Worm (Caenorhabditis elegans) whole organism, L3 larva: Measurements from ENCODE around the gene C26G2.2.

Experiments used
- R02D3.7 ChIP-seq: fragments of 150-350 bp; optimal IDR thresholded peaks from 2 replicates; lab custom pipeline; 2014; ENCODE audit warnings: missing biosample characterization, missing genetic modification characterization
- ZK546.5 ChIP-seq: sonication (generic microtip); optimal IDR thresholded peaks from 2 replicates; lab custom pipeline; 2017; ENCODE audit warnings: missing biosample characterization, missing genetic modification characterization
- aly-2 ChIP-seq: fragments of 150-350 bp; optimal IDR thresholded peaks from 2 replicates; lab custom pipeline; 2014; ENCODE audit warnings: missing biosample characterization, missing genetic modification characterization
- ama-1 ChIP-seq: fragments of 150-350 bp; optimal IDR thresholded peaks from 2 replicates; lab custom pipeline; 2018
- ceh-16 ChIP-seq: sonication (generic microtip); optimal IDR thresholded peaks from 2 replicates; lab custom pipeline; 2017; ENCODE audit warnings: missing biosample characterization, missing genetic modification characterization
- ceh-28 ChIP-seq: fragments of 150-350 bp; optimal IDR thresholded peaks from 2 replicates; lab custom pipeline; 2014; ENCODE audit warnings: missing biosample characterization, missing genetic modification reagents, missing genetic modification characterization
- ceh-82 ChIP-seq: fragments of 150-350 bp; optimal IDR thresholded peaks from 2 replicates; lab custom pipeline; 2014; ENCODE audit warnings: missing biosample characterization, missing genetic modification characterization
- ceh-9 ChIP-seq: sonication (generic microtip); optimal IDR thresholded peaks from 2 replicates; lab custom pipeline; 2018; ENCODE audit warnings: missing biosample characterization, missing genetic modification characterization
- daf-12 ChIP-seq: fragments of 150-350 bp; optimal IDR thresholded peaks from 2 replicates; lab custom pipeline; 2014; ENCODE audit warnings: missing biosample characterization, missing genetic modification reagents, missing genetic modification characterization
- egl-27 ChIP-seq: sonication (generic microtip); optimal IDR thresholded peaks from 4 replicates; lab custom pipeline; 2017; ENCODE audit warnings: missing biosample characterization, missing genetic modification reagents, missing genetic modification characterization
- egl-5 ChIP-seq: fragments of 150-350 bp; optimal IDR thresholded peaks from 2 replicates; lab custom pipeline; 2017; ENCODE audit warnings: missing biosample characterization, missing genetic modification reagents, missing genetic modification characterization, inconsistent platforms
- elt-1 ChIP-seq: fragments of 150-350 bp; optimal IDR thresholded peaks from 2 replicates; lab custom pipeline; 2014; ENCODE audit warnings: missing biosample characterization, missing genetic modification characterization
- elt-2 ChIP-seq: sonication (generic microtip); optimal IDR thresholded peaks from 2 replicates; lab custom pipeline; 2016; ENCODE audit warnings: missing genetic modification reagents, mild to moderate bottlenecking, missing genetic modification characterization, missing compliant biosample characterization
- elt-3 ChIP-seq, 3 experiments: fragments of 150-350 bp in 1 of 3; sonication (generic microtip) in 2 of 3; optimal IDR thresholded peaks; 2 replicates in 2 of 3; 4 replicates in 1 of 3; lab custom pipeline; 2014 to 2017; ENCODE audit warnings: missing biosample characterization in 3 of 3, missing genetic modification characterization in 3 of 3
- eor-1 ChIP-seq, 2 experiments: fragments of 150-350 bp; optimal IDR thresholded peaks; 2 replicates each; lab custom pipeline; 2014 to 2018; ENCODE audit warnings: missing biosample characterization in 2 of 2, missing genetic modification characterization in 2 of 2
- fkh-10 ChIP-seq: sonication (generic microtip); optimal IDR thresholded peaks from 2 replicates; lab custom pipeline; 2017; ENCODE audit warnings: missing biosample characterization, missing genetic modification reagents, missing genetic modification characterization
- fkh-2 ChIP-seq: fragments of 150-350 bp; optimal IDR thresholded peaks from 2 replicates; lab custom pipeline; 2014; ENCODE audit warnings: missing biosample characterization, missing genetic modification reagents, missing genetic modification characterization
- fos-1 ChIP-seq: fragments of 150-350 bp; optimal IDR thresholded peaks from 2 replicates; lab custom pipeline; 2014; ENCODE audit warnings: missing biosample characterization, missing genetic modification characterization
- hmg-11 ChIP-seq: sonication (generic microtip); optimal IDR thresholded peaks from 2 replicates; lab custom pipeline; 2016; ENCODE audit warnings: missing genetic modification characterization, missing compliant biosample characterization
- jun-1 ChIP-seq: fragments of 150-350 bp; optimal IDR thresholded peaks from 2 replicates; lab custom pipeline; 2014; ENCODE audit warnings: missing biosample characterization, missing genetic modification reagents, missing genetic modification characterization
- lin-15B ChIP-seq: fragments of 150-350 bp; optimal IDR thresholded peaks from 2 replicates; lab custom pipeline; 2014; ENCODE audit warnings: missing biosample characterization, missing genetic modification characterization
- lin-39 ChIP-seq: fragments of 150-350 bp; optimal IDR thresholded peaks from 2 replicates; lab custom pipeline; 2018; ENCODE audit warnings: missing biosample characterization, missing genetic modification reagents, missing genetic modification characterization
- lsy-12 ChIP-seq: sonication (generic microtip); optimal IDR thresholded peaks from 2 replicates; lab custom pipeline; 2016; ENCODE audit warnings: mild to moderate bottlenecking, missing genetic modification characterization, missing compliant biosample characterization
- mdl-1 ChIP-seq: fragments of 150-350 bp; optimal IDR thresholded peaks from 2 replicates; lab custom pipeline; 2014; ENCODE audit warnings: missing biosample characterization, missing genetic modification characterization
- mml-1 ChIP-seq: fragments of 150-350 bp; sonication (generic microtip); optimal IDR thresholded peaks from 3 replicates; lab custom pipeline; 2014; ENCODE audit warnings: missing biosample characterization, missing genetic modification characterization
- nfya-1 ChIP-seq: sonication (generic microtip); optimal IDR thresholded peaks from 2 replicates; lab custom pipeline; 2017; ENCODE audit warnings: missing genetic modification characterization, mild to moderate bottlenecking, missing compliant biosample characterization, antibody characterized with exemption, moderate library complexity; ENCODE audit not compliant: insufficient read depth
- nhr-11 ChIP-seq: fragments of 150-350 bp; optimal IDR thresholded peaks from 2 replicates; lab custom pipeline; 2014; ENCODE audit warnings: missing biosample characterization, missing genetic modification characterization
- nhr-12 ChIP-seq: fragments of 150-350 bp; optimal IDR thresholded peaks from 2 replicates; lab custom pipeline; 2014; ENCODE audit warnings: missing biosample characterization, missing genetic modification characterization
- nhr-23 ChIP-seq: fragments of 150-350 bp; optimal IDR thresholded peaks from 2 replicates; lab custom pipeline; 2014; ENCODE audit warnings: missing biosample characterization, missing genetic modification reagents, missing genetic modification characterization
- nhr-237 ChIP-seq: fragments of 150-350 bp; optimal IDR thresholded peaks from 2 replicates; lab custom pipeline; 2014; ENCODE audit warnings: missing biosample characterization, missing genetic modification characterization
- nhr-25 ChIP-seq: sonication (generic microtip); optimal IDR thresholded peaks from 2 replicates; lab custom pipeline; 2017; ENCODE audit warnings: missing biosample characterization, missing genetic modification characterization
- nhr-28 ChIP-seq: fragments of 150-350 bp; optimal IDR thresholded peaks from 2 replicates; lab custom pipeline; 2014; ENCODE audit warnings: missing biosample characterization, missing genetic modification characterization
- nhr-43 ChIP-seq: sonication (generic microtip); optimal IDR thresholded peaks from 2 replicates; lab custom pipeline; 2016; ENCODE audit warnings: mild to moderate bottlenecking, missing genetic modification characterization, missing compliant biosample characterization; ENCODE audit not compliant: poor library complexity, severe bottlenecking
- nhr-67 ChIP-seq: fragments of 150-350 bp; optimal IDR thresholded peaks from 2 replicates; lab custom pipeline; 2014; ENCODE audit warnings: missing biosample characterization, missing genetic modification characterization
- nhr-76 ChIP-seq: fragments of 150-350 bp; sonication (generic microtip); optimal IDR thresholded peaks from 5 replicates; lab custom pipeline; 2014; ENCODE audit warnings: missing biosample characterization, missing genetic modification characterization
- nhr-77 ChIP-seq: fragments of 150-350 bp; optimal IDR thresholded peaks from 2 replicates; lab custom pipeline; 2014; ENCODE audit warnings: missing biosample characterization, missing genetic modification characterization
- pha-4 ChIP-seq: fragments of 150-350 bp; optimal IDR thresholded peaks from 2 replicates; lab custom pipeline; 2014; ENCODE audit warnings: missing biosample characterization, missing genetic modification reagents, missing genetic modification characterization
- pqm-1 ChIP-seq: fragments of 150-350 bp; optimal IDR thresholded peaks from 2 replicates; lab custom pipeline; 2017; ENCODE audit warnings: missing biosample characterization, missing genetic modification characterization, inconsistent platforms
- sea-2 ChIP-seq: fragments of 150-350 bp; sonication (generic microtip); optimal IDR thresholded peaks from 4 replicates; lab custom pipeline; 2014; ENCODE audit warnings: missing biosample characterization, missing genetic modification reagents, missing genetic modification characterization
- skn-1 ChIP-seq: fragments of 150-350 bp; optimal IDR thresholded peaks from 2 replicates; lab custom pipeline; 2014; ENCODE audit warnings: missing biosample characterization, missing genetic modification characterization
- snpc-4 ChIP-seq: fragments of 150-350 bp; optimal IDR thresholded peaks from 2 replicates; lab custom pipeline; 2014; ENCODE audit warnings: missing biosample characterization, missing genetic modification characterization
- tbx-2 ChIP-seq: sonication (generic microtip); optimal IDR thresholded peaks from 2 replicates; lab custom pipeline; 2016; ENCODE audit warnings: mild to moderate bottlenecking, missing genetic modification characterization, missing compliant biosample characterization
- unc-39 ChIP-seq: sonication (generic microtip); optimal IDR thresholded peaks from 4 replicates; lab custom pipeline; 2017; ENCODE audit warnings: missing biosample characterization, missing genetic modification characterization
- unc-62 ChIP-seq: fragments of 150-350 bp; sonication (generic microtip); optimal IDR thresholded peaks from 4 replicates; lab custom pipeline; 2014; ENCODE audit warnings: missing biosample characterization, missing genetic modification reagents, missing genetic modification characterization
- zag-1 ChIP-seq: fragments of 150-350 bp; optimal IDR thresholded peaks from 2 replicates; lab custom pipeline; 2014; ENCODE audit warnings: missing biosample characterization, missing genetic modification characterization
- ztf-11 ChIP-seq: fragments of 150-350 bp; optimal IDR thresholded peaks from 2 replicates; lab custom pipeline; 2014; ENCODE audit warnings: missing biosample characterization, missing genetic modification characterization
- ztf-4 ChIP-seq: fragments of 150-350 bp; optimal IDR thresholded peaks from 2 replicates; lab custom pipeline; 2014; ENCODE audit warnings: missing biosample characterization, missing genetic modification characterization

C26G2.2 gene

ce11 chrX:14706698-14707285 lies 42.7 kb downstream of the C26G2.2 start, which contains the start of gene tmem-184:
tmem-184 (minus strand) TSS chrX:14706861.
- peak; percentile 62 for TF ChIP-seq ceh-28 (tag; lab: Kevin White, UChicago)
- no peak for TF ChIP-seq mml-1
- TF ChIP-seq elt-2 = peak; percentile 82
- TF ChIP-seq nhr-77 (tag; lab: Kevin White, UChicago) = no peak
- TF ChIP-seq aly-2 (tag; lab: Kevin White, UChicago) = no peak
- peak; percentile 43 for TF ChIP-seq nfya-1 (tag; lab: Kevin White, UChicago)
- peak; percentile 52 for TF ChIP-seq pha-4 (tag; lab: Kevin White, UChicago)
- no peak for TF ChIP-seq ama-1 (lab: Kevin White, UChicago)
- TF ChIP-seq daf-12 (tag; lab: Kevin White, UChicago) = no peak
- no peak for TF ChIP-seq fkh-2
- no peak for TF ChIP-seq nhr-237 (tag; lab: Kevin White, UChicago)
- TF ChIP-seq nhr-12 (tag; lab: Kevin White, UChicago) = no peak
- TF ChIP-seq nhr-25 (tag; lab: Kevin White, UChicago) = peak; percentile 20
- no peak for TF ChIP-seq ceh-82 (tag; lab: Kevin White, UChicago)
- TF ChIP-seq elt-3 (tag; optimal IDR thresholded peaks at IDR 0.05; lab: Kevin White, UChicago) = peak in 1 of 3 experiments; percentile 21
- TF ChIP-seq hmg-11 = peak; percentile 27
- peak; percentile 68 for TF ChIP-seq pqm-1 (tag; lab: Kevin White, UChicago)
- TF ChIP-seq R02D3.7 (tag; lab: Kevin White, UChicago) = no peak
- no peak for TF ChIP-seq unc-39 (tag; lab: Kevin White, UChicago)
- no peak for TF ChIP-seq nhr-11 (tag; lab: Kevin White, UChicago)
- peak; percentile 21 for TF ChIP-seq nhr-23 (tag; lab: Kevin White, UChicago)
- peak; percentile 26 for TF ChIP-seq nhr-43 (tag; lab: Kevin White, UChicago)

- peak; percentile 9 for TF ChIP-seq pqm-1 (tag; lab: Kevin White, UChicago)
- peak; percentile 96 for TF ChIP-seq nhr-25 (tag; lab: Kevin White, UChicago)
- TF ChIP-seq sea-2 = peak; percentile 33
- TF ChIP-seq jun-1 (tag; lab: Kevin White, UChicago) = peak; percentile 91
- no peak for TF ChIP-seq egl-5
- TF ChIP-seq tbx-2 (tag; lab: Kevin White, UChicago) = peak; percentile 86
- no peak for TF ChIP-seq ceh-9 (tag; lab: Kevin White, UChicago)
- TF ChIP-seq ztf-4 = peak; percentile 21
- peak; percentile 61 for TF ChIP-seq elt-1 (tag; lab: Kevin White, UChicago)
- peak; percentile 96 for TF ChIP-seq ceh-28 (tag; lab: Kevin White, UChicago)
- TF ChIP-seq ztf-11 (tag; lab: Kevin White, UChicago) = no peak
- no peak for TF ChIP-seq nhr-237 (tag; lab: Kevin White, UChicago)
- TF ChIP-seq nhr-28 (tag; lab: Kevin White, UChicago) = no peak
- TF ChIP-seq fkh-10 (GFP tag; lab: Kevin White, UChicago) = peak; percentile 99
- TF ChIP-seq snpc-4 (tag; lab: Kevin White, UChicago) = peak; percentile 90
- TF ChIP-seq egl-27 (tag; lab: Kevin White, UChicago) = peak; percentile 84
- TF ChIP-seq zag-1 (tag; lab: Kevin White, UChicago) = no peak
- TF ChIP-seq nhr-77 (tag; lab: Kevin White, UChicago) = peak; percentile 30
- TF ChIP-seq mml-1 = no peak
- TF ChIP-seq mdl-1 (tag; lab: Kevin White, UChicago) = peak; percentile 72
- no peak for TF ChIP-seq unc-39 (tag; lab: Kevin White, UChicago)
- peak; percentile 91 for TF ChIP-seq lin-15B
- TF ChIP-seq elt-2 = peak; percentile 61
- no peak for TF ChIP-seq daf-12 (tag; lab: Kevin White, UChicago)
- TF ChIP-seq nhr-76 (tag; lab: Kevin White, UChicago) = no peak
- TF ChIP-seq elt-3 (tag; optimal IDR thresholded peaks at IDR 0.05; lab: Kevin White, UChicago) = peak in 1 of 3 experiments; percentile 80
- TF ChIP-seq nfya-1 (tag; lab: Kevin White, UChicago) = peak; percentile 95
- TF ChIP-seq fkh-2 = no peak
- TF ChIP-seq nhr-43 (tag; lab: Kevin White, UChicago) = peak; percentile 79
- TF ChIP-seq eor-1 (tag; optimal IDR thresholded peaks at IDR 0.05; lab: Kevin White, UChicago) = no peak
- TF ChIP-seq nhr-23 (tag; lab: Kevin White, UChicago) = peak; percentile 72
- TF ChIP-seq nhr-11 (tag; lab: Kevin White, UChicago) = peak; percentile 85
- TF ChIP-seq lin-39 = peak; percentile 95
- TF ChIP-seq nhr-67 (tag; lab: Kevin White, UChicago) = no peak
- peak; percentile 88 for TF ChIP-seq unc-62 (GFP tag; lab: Kevin White, UChicago)
- peak; percentile 28 for TF ChIP-seq ZK546.5 (tag; lab: Kevin White, UChicago)
- peak; percentile 86 for TF ChIP-seq hmg-11
- no peak for TF ChIP-seq nhr-12 (tag; lab: Kevin White, UChicago)
- peak; percentile 89 for TF ChIP-seq lsy-12
- TF ChIP-seq skn-1 (tag; lab: Kevin White, UChicago) = peak; percentile 61
- peak; percentile 50 for TF ChIP-seq ceh-82 (tag; lab: Kevin White, UChicago)
- TF ChIP-seq ceh-16 (tag; lab: Kevin White, UChicago) = no peak
- peak; percentile 53 for TF ChIP-seq R02D3.7 (tag; lab: Kevin White, UChicago)
- TF ChIP-seq ama-1 (lab: Kevin White, UChicago) = no peak
- TF ChIP-seq pha-4 (tag; lab: Kevin White, UChicago) = peak; percentile 88
- peak; percentile 83 for TF ChIP-seq fos-1 (tag; lab: Kevin White, UChicago)
Measured at ce11 chrX:14708176-14708642, 44.1 kb downstream of the C26G2.2 start.
